Fruit fly (Drosophila melanogaster) Kc167 (cell line): ENCODE measurements around the gene Ugt36F1.

ENCODE experiments used
- Myc ChIP-seq: fragments of >200 bp; optimal IDR thresholded peaks from 2 replicates; lab custom pipeline; 2017; ENCODE audit warnings: missing external identifiers
- insv ChIP-seq: fragments of >200 bp; optimal IDR thresholded peaks from 3 replicates; lab custom pipeline; 2018; ENCODE audit warnings: missing external identifiers
- psq ChIP-seq: fragments of >200 bp; optimal IDR thresholded peaks from 2 replicates; lab custom pipeline; 2017; ENCODE audit warnings: missing external identifiers

DNA sequence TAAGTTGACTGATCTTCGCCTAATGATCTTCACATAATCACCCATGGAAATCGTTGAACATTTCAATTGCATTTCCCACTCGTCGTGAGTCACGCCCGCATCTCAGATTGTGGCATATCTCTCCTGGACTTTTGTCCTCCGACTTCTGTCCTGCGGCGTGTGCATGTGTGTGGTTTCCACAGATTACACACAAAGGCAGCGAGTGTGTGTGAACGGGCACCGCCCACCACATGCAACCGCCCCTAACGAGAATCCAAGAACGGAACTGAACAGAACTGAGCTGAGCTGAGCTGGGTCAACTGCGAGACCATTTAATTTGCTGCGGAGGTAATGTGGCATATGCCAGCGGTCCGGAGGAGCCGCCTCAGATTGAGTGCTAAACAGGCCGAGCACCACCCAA lies 17.4 kb upstream of the Ugt36F1 start:
- TF ChIP-seq psq (lab: Kevin White, UChicago), result no peak
- TF ChIP-seq Myc (lab: Kevin White, UChicago), result no peak
- TF ChIP-seq insv (lab: Kevin White, UChicago), result no peak
